Worm (Caenorhabditis elegans) whole organism, L3 larva: Measurements from ENCODE around the gene Y37E11AM.3.

ENCODE experiments used
- aly-2 ChIP-seq: fragments of 150-350 bp; optimal IDR thresholded peaks from 2 replicates; lab custom pipeline; 2014; ENCODE audit warnings: missing biosample characterization, missing genetic modification characterization
- ceh-28 ChIP-seq: fragments of 150-350 bp; optimal IDR thresholded peaks from 2 replicates; lab custom pipeline; 2014; ENCODE audit warnings: missing biosample characterization, missing genetic modification reagents, missing genetic modification characterization
- ceh-9 ChIP-seq: sonication (generic microtip); optimal IDR thresholded peaks from 2 replicates; lab custom pipeline; 2018; ENCODE audit warnings: missing biosample characterization, missing genetic modification characterization
- daf-12 ChIP-seq: fragments of 150-350 bp; optimal IDR thresholded peaks from 2 replicates; lab custom pipeline; 2014; ENCODE audit warnings: missing biosample characterization, missing genetic modification reagents, missing genetic modification characterization
- egl-5 ChIP-seq: fragments of 150-350 bp; optimal IDR thresholded peaks from 2 replicates; lab custom pipeline; 2017; ENCODE audit warnings: missing biosample characterization, missing genetic modification reagents, missing genetic modification characterization, inconsistent platforms
- elt-2 ChIP-seq: sonication (generic microtip); optimal IDR thresholded peaks from 2 replicates; lab custom pipeline; 2016; ENCODE audit warnings: missing genetic modification reagents, mild to moderate bottlenecking, missing genetic modification characterization, missing compliant biosample characterization
- elt-3 ChIP-seq, 3 experiments: fragments of 150-350 bp in 1 of 3; sonication (generic microtip) in 2 of 3; optimal IDR thresholded peaks; 2 replicates in 2 of 3; 4 replicates in 1 of 3; lab custom pipeline; 2014 to 2017; ENCODE audit warnings: missing biosample characterization in 3 of 3, missing genetic modification characterization in 3 of 3
- eor-1 ChIP-seq, 2 experiments: fragments of 150-350 bp; optimal IDR thresholded peaks; 2 replicates each; lab custom pipeline; 2014 to 2018; ENCODE audit warnings: missing biosample characterization in 2 of 2, missing genetic modification characterization in 2 of 2
- fkh-2 ChIP-seq: fragments of 150-350 bp; optimal IDR thresholded peaks from 2 replicates; lab custom pipeline; 2014; ENCODE audit warnings: missing biosample characterization, missing genetic modification reagents, missing genetic modification characterization
- hmg-11 ChIP-seq: sonication (generic microtip); optimal IDR thresholded peaks from 2 replicates; lab custom pipeline; 2016; ENCODE audit warnings: missing genetic modification characterization, missing compliant biosample characterization
- jun-1 ChIP-seq: fragments of 150-350 bp; optimal IDR thresholded peaks from 2 replicates; lab custom pipeline; 2014; ENCODE audit warnings: missing biosample characterization, missing genetic modification reagents, missing genetic modification characterization
- lin-15B ChIP-seq: fragments of 150-350 bp; optimal IDR thresholded peaks from 2 replicates; lab custom pipeline; 2014; ENCODE audit warnings: missing biosample characterization, missing genetic modification characterization
- lin-39 ChIP-seq: fragments of 150-350 bp; optimal IDR thresholded peaks from 2 replicates; lab custom pipeline; 2018; ENCODE audit warnings: missing biosample characterization, missing genetic modification reagents, missing genetic modification characterization
- lsy-12 ChIP-seq: sonication (generic microtip); optimal IDR thresholded peaks from 2 replicates; lab custom pipeline; 2016; ENCODE audit warnings: mild to moderate bottlenecking, missing genetic modification characterization, missing compliant biosample characterization
- mdl-1 ChIP-seq: fragments of 150-350 bp; optimal IDR thresholded peaks from 2 replicates; lab custom pipeline; 2014; ENCODE audit warnings: missing biosample characterization, missing genetic modification characterization
- mml-1 ChIP-seq: fragments of 150-350 bp; sonication (generic microtip); optimal IDR thresholded peaks from 3 replicates; lab custom pipeline; 2014; ENCODE audit warnings: missing biosample characterization, missing genetic modification characterization
- nfya-1 ChIP-seq: sonication (generic microtip); optimal IDR thresholded peaks from 2 replicates; lab custom pipeline; 2017; ENCODE audit warnings: missing genetic modification characterization, mild to moderate bottlenecking, missing compliant biosample characterization, antibody characterized with exemption, moderate library complexity; ENCODE audit not compliant: insufficient read depth
- nhr-11 ChIP-seq: fragments of 150-350 bp; optimal IDR thresholded peaks from 2 replicates; lab custom pipeline; 2014; ENCODE audit warnings: missing biosample characterization, missing genetic modification characterization
- nhr-12 ChIP-seq: fragments of 150-350 bp; optimal IDR thresholded peaks from 2 replicates; lab custom pipeline; 2014; ENCODE audit warnings: missing biosample characterization, missing genetic modification characterization
- nhr-237 ChIP-seq: fragments of 150-350 bp; optimal IDR thresholded peaks from 2 replicates; lab custom pipeline; 2014; ENCODE audit warnings: missing biosample characterization, missing genetic modification characterization
- nhr-25 ChIP-seq: sonication (generic microtip); optimal IDR thresholded peaks from 2 replicates; lab custom pipeline; 2017; ENCODE audit warnings: missing biosample characterization, missing genetic modification characterization
- nhr-28 ChIP-seq: fragments of 150-350 bp; optimal IDR thresholded peaks from 2 replicates; lab custom pipeline; 2014; ENCODE audit warnings: missing biosample characterization, missing genetic modification characterization
- nhr-67 ChIP-seq: fragments of 150-350 bp; optimal IDR thresholded peaks from 2 replicates; lab custom pipeline; 2014; ENCODE audit warnings: missing biosample characterization, missing genetic modification characterization
- nhr-76 ChIP-seq: fragments of 150-350 bp; sonication (generic microtip); optimal IDR thresholded peaks from 5 replicates; lab custom pipeline; 2014; ENCODE audit warnings: missing biosample characterization, missing genetic modification characterization
- pha-4 ChIP-seq: fragments of 150-350 bp; optimal IDR thresholded peaks from 2 replicates; lab custom pipeline; 2014; ENCODE audit warnings: missing biosample characterization, missing genetic modification reagents, missing genetic modification characterization
- pqm-1 ChIP-seq: fragments of 150-350 bp; optimal IDR thresholded peaks from 2 replicates; lab custom pipeline; 2017; ENCODE audit warnings: missing biosample characterization, missing genetic modification characterization, inconsistent platforms
- skn-1 ChIP-seq: fragments of 150-350 bp; optimal IDR thresholded peaks from 2 replicates; lab custom pipeline; 2014; ENCODE audit warnings: missing biosample characterization, missing genetic modification characterization
- snpc-4 ChIP-seq: fragments of 150-350 bp; optimal IDR thresholded peaks from 2 replicates; lab custom pipeline; 2014; ENCODE audit warnings: missing biosample characterization, missing genetic modification characterization
- tbx-2 ChIP-seq: sonication (generic microtip); optimal IDR thresholded peaks from 2 replicates; lab custom pipeline; 2016; ENCODE audit warnings: mild to moderate bottlenecking, missing genetic modification characterization, missing compliant biosample characterization
- unc-39 ChIP-seq: sonication (generic microtip); optimal IDR thresholded peaks from 4 replicates; lab custom pipeline; 2017; ENCODE audit warnings: missing biosample characterization, missing genetic modification characterization
- unc-62 ChIP-seq: fragments of 150-350 bp; sonication (generic microtip); optimal IDR thresholded peaks from 4 replicates; lab custom pipeline; 2014; ENCODE audit warnings: missing biosample characterization, missing genetic modification reagents, missing genetic modification characterization
- zag-1 ChIP-seq: fragments of 150-350 bp; optimal IDR thresholded peaks from 2 replicates; lab custom pipeline; 2014; ENCODE audit warnings: missing biosample characterization, missing genetic modification characterization
- ztf-4 ChIP-seq: fragments of 150-350 bp; optimal IDR thresholded peaks from 2 replicates; lab custom pipeline; 2014; ENCODE audit warnings: missing biosample characterization, missing genetic modification characterization

The Y37E11AM.3 gene

ce11 chrIV:3725361-3725760 lies 6.4 kb upstream of the Y37E11AM.3 start, which contains the start of gene Y37E11AM.2:
Y37E11AM.2 (minus strand) TSS chrIV:3725461.
- TF ChIP-seq lin-15B (tag; lab: Kevin White, UChicago) (no peak), nhr-76 (tag; lab: Kevin White, UChicago) (no peak), pha-4 (tag; lab: Kevin White, UChicago) (no peak), tbx-2 (tag; lab: Kevin White, UChicago) (no peak), pqm-1 (tag; lab: Kevin White, UChicago) (no peak), nhr-12 (tag; lab: Kevin White, UChicago) (no peak), fkh-2 (tag; lab: Kevin White, UChicago) (no peak), lin-39 (tag; lab: Kevin White, UChicago) (no peak), ceh-9 (no peak), lsy-12 (tag; lab: Kevin White, UChicago) (no peak), mml-1 (no peak), ceh-28 (tag; lab: Kevin White, UChicago) (no peak), nhr-28 (tag; lab: Kevin White, UChicago) (no peak), nhr-67 (tag; lab: Kevin White, UChicago) (no peak), aly-2 (tag; lab: Kevin White, UChicago) (no peak), elt-3 (tag; optimal IDR thresholded peaks at IDR 0.05; lab: Kevin White, UChicago) (no peak), eor-1 (tag; optimal IDR thresholded peaks at IDR 0.05; lab: Kevin White, UChicago) (no peak), egl-5 (tag; lab: Kevin White, UChicago) (no peak)

ce11 chrIV:3722690-3723089 lies 3.7 kb upstream of the Y37E11AM.3 start, which contains the start of gene Y37E11AM.4:
Y37E11AM.4 (minus strand) TSS chrIV:3722790.
- no peak for TF ChIP-seq nhr-11
- TF ChIP-seq mdl-1 (tag; lab: Kevin White, UChicago), result no peak
- TF ChIP-seq ztf-4, result no peak
- no peak for TF ChIP-seq nhr-25 (tag; lab: Kevin White, UChicago)
- TF ChIP-seq jun-1 (tag; lab: Kevin White, UChicago), result no peak

- TF ChIP-seq pqm-1 (tag; lab: Kevin White, UChicago) (peak; percentile 25), zag-1 (tag; lab: Kevin White, UChicago) (no peak), egl-5 (tag; lab: Kevin White, UChicago) (no peak), pha-4 (tag; lab: Kevin White, UChicago) (peak; percentile 15), fkh-2 (tag; lab: Kevin White, UChicago) (no peak), nhr-67 (tag; lab: Kevin White, UChicago) (no peak), nhr-11 (no peak), elt-2 (peak; percentile 47), nfya-1 (tag; lab: Kevin White, UChicago) (no peak), nhr-237 (no peak)
- TF ChIP-seq, all 47 proteins: peak for 3
These were observed 3.0 kb upstream of the Y37E11AM.3 start for ce11 chrIV:3721973-3722372.

- TF ChIP-seq nfya-1 (tag; lab: Kevin White, UChicago), result no peak
- peak; percentile 76 for TF ChIP-seq pha-4 (tag; lab: Kevin White, UChicago)
These were observed 1.7 kb upstream of the Y37E11AM.3 start for ce11 chrIV:3720644-3721043.

ce11 chrIV:3710737-3711136 lies 8.2 kb downstream of the Y37E11AM.3 start:
- TF ChIP-seq ceh-9 (no peak), snpc-4 (tag; lab: Kevin White, UChicago) (no peak), daf-12 (tag; lab: Kevin White, UChicago) (no peak), unc-39 (tag; lab: Kevin White, UChicago) (no peak), lin-39 (tag; lab: Kevin White, UChicago) (no peak), nfya-1 (tag; lab: Kevin White, UChicago) (no peak), tbx-2 (tag; lab: Kevin White, UChicago) (no peak), skn-1 (tag; lab: Kevin White, UChicago) (no peak), nhr-25 (tag; lab: Kevin White, UChicago) (no peak), mdl-1 (tag; lab: Kevin White, UChicago) (no peak), hmg-11 (tag; lab: Kevin White, UChicago) (no peak), elt-3 (tag; optimal IDR thresholded peaks at IDR 0.05; lab: Kevin White, UChicago) (no peak), unc-62 (GFP tag; lab: Kevin White, UChicago) (no peak)
